Fruit fly (Drosophila melanogaster) whole organism, embryonic: Measurements from ENCODE around the gene CG18586.

ENCODE experiments used
- Antp ChIP-seq: fragments of 200-800 bp; sonication (Bioruptor generic); optimal IDR thresholded peaks from 3 replicates; lab custom pipeline; 2016; ENCODE audit warnings: missing biosample characterization, missing genetic modification characterization
- B-H2 ChIP-seq: fragments of 200-800 bp; sonication (Bioruptor generic); optimal IDR thresholded peaks from 2 replicates; lab custom pipeline; 2018; ENCODE audit warnings: missing biosample characterization, mild to moderate bottlenecking, missing genetic modification characterization
- Bgb ChIP-seq: fragments of 200-800 bp; sonication (Bioruptor generic); IDR thresholded peaks from 2 replicates; pipeline ENCODE4 v1.3.6; 2022; ENCODE audit warnings: missing biosample characterization, missing genetic modification characterization; ENCODE audit not compliant: partially characterized antibody
- CG10321 ChIP-seq: fragments of 200-800 bp; sonication (Bioruptor generic); IDR thresholded peaks from 2 replicates; pipeline ENCODE4 v1.3.6; 2022; ENCODE audit warnings: missing biosample characterization, missing genetic modification characterization
- CG10979 ChIP-seq: fragments of 200-800 bp; sonication (Bioruptor generic); optimal IDR thresholded peaks from 2 replicates; lab custom pipeline; 2018; ENCODE audit warnings: missing biosample characterization, mild to moderate bottlenecking, missing genetic modification characterization, moderate library complexity
- CG11085 ChIP-seq: fragments of 200-800 bp; sonication (Bioruptor generic); IDR thresholded peaks from 2 replicates; pipeline ENCODE4 v1.3.6; 2022; ENCODE audit warnings: missing biosample characterization, missing genetic modification characterization
- CG11456 ChIP-seq: fragments of 200-800 bp; sonication (Bioruptor generic); IDR thresholded peaks from 3 replicates; pipeline ENCODE4 v1.3.6; 2022; ENCODE audit warnings: missing biosample characterization, missing genetic modification characterization
- CG13624 ChIP-seq: fragments of 200-800 bp; sonication (Bioruptor generic); optimal IDR thresholded peaks from 2 replicates; lab custom pipeline; 2016; ENCODE audit warnings: missing biosample characterization, missing genetic modification characterization
- CG16815 ChIP-seq: fragments of 200-800 bp; sonication (Bioruptor generic); optimal IDR thresholded peaks from 3 replicates; lab custom pipeline; 2017; ENCODE audit warnings: missing biosample characterization, mild to moderate bottlenecking, missing genetic modification characterization
- CG17912 ChIP-seq: fragments of 200-800 bp; sonication (Bioruptor generic); optimal IDR thresholded peaks from 2 replicates; lab custom pipeline; 2018; ENCODE audit warnings: missing biosample characterization, mild to moderate bottlenecking, missing genetic modification characterization
- CG34224 ChIP-seq: fragments of 200-800 bp; sonication (Bioruptor generic); IDR thresholded peaks from 3 replicates; pipeline ENCODE4 v1.3.6; 2022; ENCODE audit warnings: missing biosample characterization, missing genetic modification characterization; ENCODE audit not compliant: partially characterized antibody
- CG34422 ChIP-seq: fragments of 200-800 bp; sonication (Bioruptor generic); IDR thresholded peaks from 3 replicates; pipeline ENCODE4 v1.3.6; 2022; ENCODE audit warnings: missing biosample characterization, missing genetic modification characterization
- CG43689 ChIP-seq: fragments of 200-800 bp; sonication (Bioruptor generic); IDR thresholded peaks from 2 replicates; pipeline ENCODE4 v1.3.6; 2022; ENCODE audit warnings: missing biosample characterization, missing genetic modification characterization
- CG4730 ChIP-seq: fragments of 200-800 bp; sonication (Bioruptor generic); IDR thresholded peaks from 2 replicates; pipeline ENCODE4 v1.3.6; 2022; ENCODE audit warnings: missing biosample characterization, missing genetic modification characterization
- CG5245 ChIP-seq: fragments of 200-800 bp; sonication (Bioruptor generic); optimal IDR thresholded peaks from 3 replicates; lab custom pipeline; 2016; ENCODE audit warnings: missing biosample characterization, missing genetic modification characterization
- CG6175 ChIP-seq: fragments of 200-800 bp; sonication (Bioruptor generic); IDR thresholded peaks from 3 replicates; pipeline ENCODE4 v1.3.6; 2022; ENCODE audit warnings: missing biosample characterization, missing genetic modification characterization
- CG8478 ChIP-seq: fragments of >200 bp; optimal IDR thresholded peaks from 2 replicates; lab custom pipeline; 2018
- CG9797 ChIP-seq: fragments of 200-800 bp; sonication (Bioruptor generic); optimal IDR thresholded peaks from 3 replicates; lab custom pipeline; 2018; ENCODE audit warnings: missing biosample characterization, mild to moderate bottlenecking, missing genetic modification characterization
- CG9817 ChIP-seq: fragments of 200-800 bp; sonication (Bioruptor generic); optimal IDR thresholded peaks from 2 replicates; lab custom pipeline; 2018; ENCODE audit warnings: missing biosample characterization, mild to moderate bottlenecking, missing genetic modification characterization, moderate library complexity
- D ChIP-seq, 2 experiments: fragments of 200-800 bp in 1 of 2; fragments of >200 bp in 1 of 2; sonication (Bioruptor generic) in 1 of 2; optimal IDR thresholded peaks; 2 replicates in 1 of 2; 3 replicates in 1 of 2; lab custom pipeline; 2017; ENCODE audit warnings: mild to moderate bottlenecking in 1 of 2, missing biosample characterization in 1 of 2, missing genetic modification characterization in 1 of 2, missing genetic modification reagents in 1 of 2
- Deaf1 ChIP-seq: fragments of 200-800 bp; optimal IDR thresholded peaks from 3 replicates; lab custom pipeline; 2019; ENCODE audit warnings: missing biosample characterization, mild to moderate bottlenecking, missing genetic modification characterization, moderate library complexity
- HHEX ChIP-seq: fragments of 200-800 bp; sonication (Bioruptor generic); optimal IDR thresholded peaks from 3 replicates; lab custom pipeline; 2017; ENCODE audit warnings: missing biosample characterization, mild to moderate bottlenecking, missing genetic modification characterization, missing genetic modification reagents
- Hmr ChIP-seq: fragments of 200-800 bp; sonication (Bioruptor generic); optimal IDR thresholded peaks from 3 replicates; lab custom pipeline; 2017; ENCODE audit warnings: mild to moderate bottlenecking, missing biosample characterization, missing genetic modification reagents, missing genetic modification characterization
- Kr ChIP-seq: fragments of 200-800 bp; sonication (Bioruptor generic); optimal IDR thresholded peaks from 2 replicates; lab custom pipeline; 2017; ENCODE audit warnings: missing biosample characterization, mild to moderate bottlenecking, missing genetic modification characterization
- MTF-1 ChIP-seq: fragments of 200-800 bp; sonication (Bioruptor generic); optimal IDR thresholded peaks from 2 replicates; lab custom pipeline; 2018; ENCODE audit warnings: missing biosample characterization, mild to moderate bottlenecking, missing genetic modification characterization, borderline replicate concordance
- Nf-YB ChIP-seq: fragments of 200-800 bp; sonication (Bioruptor generic); optimal IDR thresholded peaks from 3 replicates; lab custom pipeline; 2019; ENCODE audit warnings: missing biosample characterization, mild to moderate bottlenecking, missing genetic modification characterization, moderate library complexity
- Nf-YC ChIP-seq: fragments of 200-800 bp; optimal IDR thresholded peaks from 3 replicates; lab custom pipeline; 2019; ENCODE audit warnings: missing biosample characterization, mild to moderate bottlenecking, missing genetic modification characterization, moderate library complexity
- NfI ChIP-seq: fragments of 200-800 bp; sonication (Bioruptor generic); optimal IDR thresholded peaks from 3 replicates; lab custom pipeline; 2018; ENCODE audit warnings: missing biosample characterization, mild to moderate bottlenecking, missing genetic modification characterization, moderate library complexity
- Ravus ChIP-seq: fragments of 200-800 bp; sonication (Bioruptor generic); IDR thresholded peaks from 2 replicates; pipeline ENCODE4 v1.3.6; 2022; ENCODE audit warnings: missing biosample characterization, missing genetic modification characterization
- br ChIP-seq: fragments of >200 bp; optimal IDR thresholded peaks from 2 replicates; lab custom pipeline; 2017
- bsh ChIP-seq, 2 experiments: fragments of 200-800 bp; sonication (Bioruptor generic); optimal IDR thresholded peaks; 2 replicates each; lab custom pipeline; 2017 to 2018; ENCODE audit warnings: mild to moderate bottlenecking in 2 of 2, missing biosample characterization in 2 of 2, missing genetic modification characterization in 2 of 2, moderate library complexity in 1 of 2
- cg ChIP-seq: fragments of 200-800 bp; sonication (Bioruptor generic); optimal IDR thresholded peaks from 3 replicates; lab custom pipeline; 2019; ENCODE audit warnings: missing biosample characterization, mild to moderate bottlenecking, missing genetic modification characterization, moderate library complexity
- chn ChIP-seq: fragments of 200-800 bp; sonication (Bioruptor generic); optimal IDR thresholded peaks from 2 replicates; lab custom pipeline; 2016; ENCODE audit warnings: missing biosample characterization, missing genetic modification characterization
- croc ChIP-seq: fragments of 200-800 bp; sonication (Bioruptor generic); conservative IDR thresholded peaks from 3 replicates; pipeline ENCODE4 v1.3.6; 2022; ENCODE audit warnings: missing biosample characterization, missing genetic modification characterization
- crol ChIP-seq: fragments of 200-800 bp; sonication (Bioruptor generic); IDR thresholded peaks from 2 replicates; pipeline ENCODE4 v1.3.6; 2022; ENCODE audit warnings: missing biosample characterization, missing genetic modification characterization
- danr ChIP-seq: fragments of 200-800 bp; sonication (Bioruptor generic); IDR thresholded peaks from 2 replicates; pipeline ENCODE4 v1.3.6; 2022; ENCODE audit warnings: missing biosample characterization, missing genetic modification characterization
- dimm ChIP-seq: fragments of 200-800 bp; sonication (Bioruptor generic); IDR thresholded peaks from 2 replicates; pipeline ENCODE4 v1.3.6; 2022; ENCODE audit warnings: missing biosample characterization, missing genetic modification characterization
- ewg ChIP-seq: fragments of 200-800 bp; sonication (Bioruptor generic); optimal IDR thresholded peaks from 3 replicates; lab custom pipeline; 2017; ENCODE audit warnings: mild to moderate bottlenecking, missing biosample characterization, missing genetic modification reagents, missing genetic modification characterization
- gcm2 ChIP-seq: fragments of 200-800 bp; sonication (Bioruptor generic); optimal IDR thresholded peaks from 2 replicates; lab custom pipeline; 2016; ENCODE audit warnings: missing biosample characterization, missing genetic modification characterization
- gsb ChIP-seq: fragments of 200-800 bp; sonication (Bioruptor generic); IDR thresholded peaks from 2 replicates; pipeline ENCODE4 v1.3.6; 2022; ENCODE audit warnings: missing biosample characterization, missing genetic modification characterization
- gsb-n ChIP-seq: fragments of 200-800 bp; sonication (Bioruptor generic); optimal IDR thresholded peaks from 3 replicates; lab custom pipeline; 2018; ENCODE audit warnings: missing biosample characterization, mild to moderate bottlenecking, missing genetic modification characterization
- ham ChIP-seq: fragments of 200-800 bp; sonication (Bioruptor generic); IDR thresholded peaks from 2 replicates; pipeline ENCODE4 v1.3.6; 2022; ENCODE audit warnings: missing biosample characterization, missing genetic modification characterization
- nerfin-1 ChIP-seq: fragments of 200-800 bp; sonication (Bioruptor generic); optimal IDR thresholded peaks from 3 replicates; lab custom pipeline; 2019; ENCODE audit warnings: missing biosample characterization, mild to moderate bottlenecking, missing genetic modification characterization, moderate library complexity
- pros ChIP-seq: fragments of 200-800 bp; sonication (Bioruptor generic); optimal IDR thresholded peaks from 3 replicates; lab custom pipeline; 2019; ENCODE audit warnings: missing biosample characterization, mild to moderate bottlenecking, missing genetic modification characterization, moderate library complexity
- sd ChIP-seq: fragments of 200-800 bp; sonication (Bioruptor generic); optimal IDR thresholded peaks from 3 replicates; lab custom pipeline; 2018; ENCODE audit warnings: missing biosample characterization, mild to moderate bottlenecking, missing genetic modification characterization, moderate library complexity
- seq ChIP-seq: fragments of 200-800 bp; sonication (Bioruptor generic); IDR thresholded peaks from 2 replicates; pipeline ENCODE4 v1.3.6; 2022; ENCODE audit warnings: missing biosample characterization, missing genetic modification characterization
- stc ChIP-seq: fragments of 200-800 bp; sonication (Bioruptor generic); IDR thresholded peaks from 2 replicates; pipeline ENCODE4 v1.3.6; 2022; ENCODE audit warnings: missing biosample characterization, missing genetic modification characterization
- vfl ChIP-seq: fragments of 200-800 bp; sonication (Bioruptor generic); optimal IDR thresholded peaks from 2 replicates; lab custom pipeline; 2016; ENCODE audit warnings: missing biosample characterization, missing genetic modification characterization
- wdn ChIP-seq: fragments of 200-800 bp; sonication (Bioruptor generic); IDR thresholded peaks from 2 replicates; pipeline ENCODE4 v1.3.6; 2022; ENCODE audit warnings: missing biosample characterization, missing genetic modification characterization

CG18586 gene

dm6 chr3L:5882209-5882403 lies 9.0 kb downstream of the CG18586 start, which contains the start of gene CG13287:
TSS of gene CG13287 (plus strand) at chr3L:5882304.
- TF ChIP-seq MTF-1 (GFP tag; lab: Kevin White, UChicago) (no peak), ham (GFP tag; lab: Robert Waterston, UW) (no peak), gsb (GFP tag; lab: Robert Waterston, UW) (no peak), nerfin-1 (peak; percentile 45)
- TF ChIP-seq, all 482 proteins: peak for 1

dm6 chr3L:5884735-5885134 lies 11.6 kb downstream of the CG18586 start:
- TF ChIP-seq Antp (GFP tag; lab: Kevin White, UChicago) (no peak), gcm2 (no peak), CG13624 (GFP tag; lab: Kevin White, UChicago) (no peak), nerfin-1 (peak; percentile 51), CG10979 (tag; lab: Kevin White, UChicago) (no peak), HHEX (no peak), gsb-n (tag; lab: Kevin White, UChicago) (peak; percentile 94), CG43689 (no peak), sd (no peak), CG8478 (no peak), Hmr (GFP tag; lab: Kevin White, UChicago) (no peak), cg (GFP tag; lab: Kevin White, UChicago) (no peak), dimm (GFP tag; lab: Robert Waterston, UW) (no peak), croc (GFP tag; lab: Robert Waterston, UW) (no peak)

dm6 chr3L:5891114-5891513 lies 18.0 kb downstream of the CG18586 start:
- TF ChIP-seq Kr (GFP tag; lab: Kevin White, UChicago) (no peak), bsh (GFP tag; optimal IDR thresholded peaks at IDR 0.05; lab: Kevin White, UChicago) (no peak), crol (GFP tag; lab: Robert Waterston, UW) (0 out of 2 replicates have a peak, but pooled peaks have one; percentile 14), ewg (GFP tag; lab: Kevin White, UChicago) (peak; percentile 55), CG9797 (GFP tag; lab: Kevin White, UChicago) (no peak), chn (GFP tag; lab: Kevin White, UChicago) (no peak), CG10321 (GFP tag; lab: Robert Waterston, UW) (no peak), D (optimal IDR thresholded peaks at IDR 0.05; lab: Kevin White, UChicago) (no peak), D (GFP tag; optimal IDR thresholded peaks at IDR 0.05; lab: Kevin White, UChicago) (no peak), Nf-YB (GFP tag; lab: Kevin White, UChicago) (peak; percentile 92), B-H2 (GFP tag; lab: Kevin White, UChicago) (no peak), danr (no peak), Nf-YC (peak; percentile 90), seq (GFP tag; lab: Robert Waterston, UW) (peak; percentile 24; the same call in 1 of the 2 replicates), CG11085 (GFP tag; lab: Robert Waterston, UW) (no peak), CG17912 (GFP tag; lab: Kevin White, UChicago) (no peak), br (lab: Kevin White, UChicago) (no peak), NfI (GFP tag; lab: Kevin White, UChicago) (no peak)

DNA sequence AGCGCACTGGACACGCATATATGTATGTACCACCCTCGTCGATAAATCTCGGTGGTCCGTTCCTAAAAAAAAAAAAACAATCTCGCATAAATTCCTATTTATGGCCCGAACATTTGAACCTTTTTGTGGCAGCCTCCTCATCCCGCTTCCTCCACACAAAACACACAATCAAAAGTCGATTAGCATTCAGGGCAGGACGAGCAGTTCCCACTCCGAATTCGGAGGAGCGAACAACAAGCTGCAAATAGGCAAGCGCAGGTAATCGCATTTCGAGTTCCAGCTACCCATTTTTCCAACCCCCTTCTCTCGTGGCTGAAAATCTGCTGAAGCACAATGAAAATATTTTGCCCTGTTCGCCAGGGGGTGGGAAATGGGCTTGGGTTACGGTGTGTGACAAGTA lies 18.7 kb downstream of the CG18586 start:
- no peak for TF ChIP-seq Bgb (GFP tag; lab: Robert Waterston, UW)
- no peak for TF ChIP-seq CG34224
- TF ChIP-seq pros: peak; percentile 63
- no peak for TF ChIP-seq stc
- 0 out of 3 replicates have a peak, but pooled peaks have one; percentile 34 for TF ChIP-seq CG11456 (GFP tag; lab: Robert Waterston, UW)
- TF ChIP-seq wdn (GFP tag; lab: Robert Waterston, UW): no peak
- TF ChIP-seq CG6175 (GFP tag; lab: Robert Waterston, UW): no peak
- no peak for TF ChIP-seq CG9817 (tag; lab: Kevin White, UChicago)
- TF ChIP-seq Ravus (GFP tag; lab: Robert Waterston, UW): no peak
- peak; percentile 57 for TF ChIP-seq nerfin-1
- TF ChIP-seq CG34422 (GFP tag; lab: Robert Waterston, UW): no peak
- TF ChIP-seq Deaf1: no peak
- TF ChIP-seq CG16815 (GFP tag; lab: Kevin White, UChicago): no peak
- no peak for TF ChIP-seq CG5245
- TF ChIP-seq vfl: no peak
- no peak for TF ChIP-seq CG4730 (GFP tag; lab: Robert Waterston, UW)
